Fruit fly (Drosophila melanogaster): Measurements from ENCODE around the gene CG10681.

The CG10681 gene

dm6 chr3L:12503865-12504650 is 2.7 kb downstream of the CG10681 start, which contains the start of the genes CG10646 and vih (continued):
- TF ChIP-seq CG13775 (GFP tag; optimal IDR thresholded peaks at IDR 0.05) = peak; percentile 64
- TF ChIP-seq CG4328 (GFP tag; optimal IDR thresholded peaks at IDR 0.05) = peak; percentile 51
- TF ChIP-seq Mes4 (GFP tag; optimal IDR thresholded peaks at IDR 0.05) = no peak
- TF ChIP-seq Nf-YC (tag; optimal IDR thresholded peaks at IDR 0.05) = peak; percentile 63
- TF ChIP-seq CG13296 (GFP tag; optimal IDR thresholded peaks at IDR 0.05) = peak; percentile 60
- TF ChIP-seq Jarid2 (GFP tag; optimal IDR thresholded peaks at IDR 0.05) = no peak
- TF ChIP-seq Sry-δ (GFP tag; optimal IDR thresholded peaks at IDR 0.05) = peak; percentile 49
- TF ChIP-seq crp (GFP tag; optimal IDR thresholded peaks at IDR 0.05) = peak in 1 of 2 experiments; percentile 33
- peak; percentile 23 for TF ChIP-seq cwo (GFP tag; optimal IDR thresholded peaks at IDR 0.05)
- TF ChIP-seq CG11247 (GFP tag; IDR thresholded peaks at IDR 0.05) = no peak
- TF ChIP-seq HLH3B (GFP tag; IDR thresholded peaks at IDR 0.05) = 0 out of 2 replicates have a peak, but pooled peaks have one; percentile 23
- TF ChIP-seq CG12391 (tag; optimal IDR thresholded peaks at IDR 0.05) = peak; percentile 77
- peak; percentile 42 for TF ChIP-seq Sry-β (GFP tag; optimal IDR thresholded peaks at IDR 0.05)
- TF ChIP-seq yki (optimal IDR thresholded peaks at IDR 0.05) = no peak
- peak; percentile 61; the same call in 1 of the 2 replicates for TF ChIP-seq CG32767 (GFP tag; IDR thresholded peaks at IDR 0.05)
- peak; percentile 88 for TF ChIP-seq YL-1 (GFP tag; optimal IDR thresholded peaks at IDR 0.05)
- TF ChIP-seq CG12942 (GFP tag; optimal IDR thresholded peaks at IDR 0.05) = peak; percentile 7
- no peak for TF ChIP-seq Hand (GFP tag; optimal IDR thresholded peaks at IDR 0.05)
- TF ChIP-seq CG15601 (tag; optimal IDR thresholded peaks at IDR 0.05) = peak; percentile 21
- TF ChIP-seq chn (GFP tag; optimal IDR thresholded peaks at IDR 0.05) = peak; percentile 25
- peak; percentile 46; the same call in 1 of the 3 replicates for TF ChIP-seq CG34422 (GFP tag; IDR thresholded peaks at IDR 0.05)
- TF ChIP-seq disco-r (GFP tag; optimal IDR thresholded peaks at IDR 0.05) = no peak
- TF ChIP-seq tap (tag; optimal IDR thresholded peaks at IDR 0.05) = peak; percentile 4
- TF ChIP-seq sens (GFP tag) = peak; percentile 85
- TF ChIP-seq CG10462 (GFP tag; optimal IDR thresholded peaks at IDR 0.05) = peak; percentile 30
- no peak for TF ChIP-seq lmd (GFP tag; IDR thresholded peaks at IDR 0.05)
- no peak for TF ChIP-seq CG31365 (tag; optimal IDR thresholded peaks at IDR 0.05)
- TF ChIP-seq Hr51 (GFP tag; optimal IDR thresholded peaks at IDR 0.05) = peak in 1 of 2 experiments; percentile 49
- TF ChIP-seq CG14441 (GFP tag; IDR thresholded peaks at IDR 0.05) = 0 out of 2 replicates have a peak, but pooled peaks have one; percentile 6
- TF ChIP-seq aop (GFP tag; IDR thresholded peaks at IDR 0.05) = no peak
- peak; percentile 62 for TF ChIP-seq tin (GFP tag; optimal IDR thresholded peaks at IDR 0.05)
- TF ChIP-seq Dbx (GFP tag; IDR thresholded peaks at IDR 0.05) = 0 out of 3 replicates have a peak, but pooled peaks have one; percentile 37
- TF ChIP-seq lbe (GFP tag; optimal IDR thresholded peaks at IDR 0.05) = peak; percentile 32
- peak; percentile 48 for TF ChIP-seq CG3281 (GFP tag; optimal IDR thresholded peaks at IDR 0.05)
- TF ChIP-seq fd96Cb (tag; optimal IDR thresholded peaks at IDR 0.05) = peak; percentile 13
- TF ChIP-seq onecut (GFP tag; IDR thresholded peaks at IDR 0.05) = peak; percentile 58
- TF ChIP-seq B-H1 (GFP tag; IDR thresholded peaks at IDR 0.05) = no peak
- peak; percentile 82 for TF ChIP-seq CG14710 (tag; optimal IDR thresholded peaks at IDR 0.05)
- TF ChIP-seq CG7928 (GFP tag; optimal IDR thresholded peaks at IDR 0.05) = no peak
- TF ChIP-seq CG14667 (GFP tag; IDR thresholded peaks at IDR 0.05) = no peak
- no peak for TF ChIP-seq CG8478 (optimal IDR thresholded peaks at IDR 0.05)
- peak; percentile 59 for TF ChIP-seq CoRest (tag; optimal IDR thresholded peaks at IDR 0.05)
- TF ChIP-seq CG15696 (tag; optimal IDR thresholded peaks at IDR 0.05) = peak; percentile 9
- peak; percentile 30 for TF ChIP-seq HLH54F (GFP tag; optimal IDR thresholded peaks at IDR 0.05)
- no peak for TF ChIP-seq Lpt (GFP tag; optimal IDR thresholded peaks at IDR 0.05)
- TF ChIP-seq rib (GFP tag; IDR thresholded peaks at IDR 0.05) = no peak
- TF ChIP-seq CG12659 (GFP tag; optimal IDR thresholded peaks at IDR 0.05) = peak; percentile 75
- TF ChIP-seq Hr3 (GFP tag; optimal IDR thresholded peaks at IDR 0.05) = peak; percentile 62
- peak; percentile 75 for TF ChIP-seq CG4617 (GFP tag; optimal IDR thresholded peaks at IDR 0.05; ENCODE audit: borderline replicate concordance)
